Worm (Caenorhabditis elegans) whole organism, L4 larva: ENCODE data around the gene sru-2.

Experiments used
- F26F4.8 ChIP-seq: fragments of 200-800 bp; sonication (Bioruptor generic); conservative IDR thresholded peaks from 2 replicates; pipeline ENCODE4 v1.3.6; 2022; ENCODE audit warnings: missing genetic modification characterization, missing compliant biosample characterization
- R02D3.7 ChIP-seq: fragments of 150-350 bp; sonication (generic microtip); optimal IDR thresholded peaks from 3 replicates; lab custom pipeline; 2014; ENCODE audit warnings: missing biosample characterization, missing genetic modification characterization
- T20F7.1 ChIP-seq: fragments of 200-800 bp; sonication (Bioruptor generic); optimal IDR thresholded peaks from 2 replicates; lab custom pipeline; 2018; ENCODE audit warnings: mild to moderate bottlenecking, missing genetic modification characterization, missing compliant biosample characterization
- T26A8.4 ChIP-seq: fragments of 200-800 bp; sonication (Bioruptor generic); IDR thresholded peaks from 2 replicates; pipeline ENCODE4 v1.3.6; 2022; ENCODE audit warnings: missing genetic modification characterization, missing compliant biosample characterization
- ZK337.2 ChIP-seq: fragments of 200-800 bp; sonication (Bioruptor generic); IDR thresholded peaks from 2 replicates; pipeline ENCODE4 v1.3.6; 2022; ENCODE audit warnings: missing genetic modification reagents, missing genetic modification characterization, missing compliant biosample characterization
- aha-1 ChIP-seq: fragments of 150-350 bp; peaks from one replicate; lab custom pipeline; 2014; ENCODE audit warnings: missing biosample characterization, missing genetic modification characterization
- arid-1 ChIP-seq: fragments of 200-800 bp; sonication (Bioruptor generic); conservative IDR thresholded peaks from 2 replicates; pipeline ENCODE4 v1.3.6; 2022; ENCODE audit warnings: missing genetic modification reagents, missing genetic modification characterization, missing compliant biosample characterization
- ceh-32 ChIP-seq: sonication (generic microtip); optimal IDR thresholded peaks from 2 replicates; lab custom pipeline; 2016; ENCODE audit warnings: mild to moderate bottlenecking, missing genetic modification characterization, missing compliant biosample characterization; ENCODE audit not compliant: poor library complexity
- ceh-82 ChIP-seq: sonication (generic microtip); optimal IDR thresholded peaks from 2 replicates; lab custom pipeline; 2017; ENCODE audit warnings: missing biosample characterization, missing genetic modification characterization
- ces-1 ChIP-seq: fragments of 150-350 bp; sonication (generic microtip); optimal IDR thresholded peaks from 4 replicates; lab custom pipeline; 2014; ENCODE audit warnings: missing biosample characterization, missing genetic modification reagents, missing genetic modification characterization
- cey-2 ChIP-seq: sonication (generic microtip); optimal IDR thresholded peaks from 3 replicates; lab custom pipeline; 2017; ENCODE audit warnings: missing genetic modification characterization, mild to moderate bottlenecking, missing compliant biosample characterization, antibody characterized with exemption, borderline replicate concordance; ENCODE audit not compliant: insufficient read depth
- daf-8 ChIP-seq: fragments of 200-800 bp; sonication (Bioruptor generic); IDR thresholded peaks from 2 replicates; pipeline ENCODE4 v1.3.6; 2022; ENCODE audit warnings: missing genetic modification characterization, missing compliant biosample characterization
- dmd-6 ChIP-seq: fragments of 200-800 bp; sonication (Bioruptor generic); IDR thresholded peaks from 2 replicates; pipeline ENCODE4 v1.3.6; 2022; ENCODE audit warnings: missing genetic modification reagents, missing genetic modification characterization, missing compliant biosample characterization
- dpl-1 ChIP-seq: fragments of 150-350 bp; optimal IDR thresholded peaks from 2 replicates; lab custom pipeline; 2014; ENCODE audit warnings: missing biosample characterization, missing genetic modification reagents, missing genetic modification characterization
- dve-1 ChIP-seq: sonication (generic microtip); optimal IDR thresholded peaks from 2 replicates; lab custom pipeline; 2017; ENCODE audit warnings: antibody characterized with exemption, mild to moderate bottlenecking, missing genetic modification characterization, missing compliant biosample characterization; ENCODE audit not compliant: insufficient read depth
- egl-43 ChIP-seq: fragments of 200-800 bp; sonication (Bioruptor generic); IDR thresholded peaks from 2 replicates; pipeline ENCODE4 v1.3.6; 2022; ENCODE audit warnings: missing genetic modification reagents, missing genetic modification characterization, missing compliant biosample characterization
- fkh-10 ChIP-seq: fragments of 150-350 bp; optimal IDR thresholded peaks from 2 replicates; lab custom pipeline; 2014; ENCODE audit warnings: missing biosample characterization, missing genetic modification reagents, missing genetic modification characterization
- hlh-11 ChIP-seq: fragments of 200-800 bp; sonication (Bioruptor generic); optimal IDR thresholded peaks from 2 replicates; lab custom pipeline; 2018; ENCODE audit warnings: mild to moderate bottlenecking, missing genetic modification characterization, missing compliant biosample characterization
- hlh-30 ChIP-seq: sonication (generic microtip); optimal IDR thresholded peaks from 2 replicates; lab custom pipeline; 2017; ENCODE audit warnings: antibody characterized with exemption, mild to moderate bottlenecking, missing genetic modification characterization, missing compliant biosample characterization; ENCODE audit not compliant: insufficient read depth
- madf-5 ChIP-seq, 2 experiments: fragments of 200-800 bp; sonication (Bioruptor generic); IDR thresholded peaks; 2 replicates each; pipeline ENCODE4 v1.3.6; 2022; ENCODE audit warnings: missing compliant biosample characterization in 2 of 2, missing genetic modification characterization in 2 of 2
- mdl-1 ChIP-seq, 2 experiments: fragments of 150-350 bp in 1 of 2; sonication (generic microtip) in 1 of 2; optimal IDR thresholded peaks; 2 replicates each; lab custom pipeline; 2014 to 2017; ENCODE audit warnings: missing biosample characterization in 2 of 2, missing genetic modification characterization in 2 of 2
- mep-1 ChIP-seq: fragments of 150-350 bp; sonication (generic microtip); optimal IDR thresholded peaks from 3 replicates; lab custom pipeline; 2014; ENCODE audit warnings: missing biosample characterization, missing genetic modification characterization
- mes-2 ChIP-seq: sonication (generic microtip); optimal IDR thresholded peaks from 2 replicates; lab custom pipeline; 2016; ENCODE audit warnings: missing genotype, mild to moderate bottlenecking, missing genetic modification characterization, missing compliant biosample characterization; ENCODE audit not compliant: poor library complexity, severe bottlenecking
- mxl-3 ChIP-seq: fragments of 200-800 bp; sonication (Bioruptor generic); optimal IDR thresholded peaks from 2 replicates; lab custom pipeline; 2018; ENCODE audit warnings: mild to moderate bottlenecking, missing genetic modification characterization, missing compliant biosample characterization
- nhr-10 ChIP-seq: fragments of 150-350 bp; optimal IDR thresholded peaks from 2 replicates; lab custom pipeline; 2014; ENCODE audit warnings: missing biosample characterization, missing genetic modification characterization
- nhr-111 ChIP-seq: fragments of 200-800 bp; sonication (Bioruptor generic); optimal IDR thresholded peaks from 2 replicates; lab custom pipeline; 2018; ENCODE audit warnings: mild to moderate bottlenecking, missing genetic modification characterization, missing compliant biosample characterization
- nhr-237 ChIP-seq: sonication (generic microtip); optimal IDR thresholded peaks from 2 replicates; lab custom pipeline; 2017; ENCODE audit warnings: missing biosample characterization, missing genetic modification characterization
- nhr-25 ChIP-seq: sonication (generic microtip); optimal IDR thresholded peaks from 2 replicates; lab custom pipeline; 2017; ENCODE audit warnings: missing genetic modification characterization, mild to moderate bottlenecking, missing compliant biosample characterization, antibody characterized with exemption, moderate library complexity, borderline replicate concordance; ENCODE audit not compliant: insufficient read depth
- nhr-28 ChIP-seq: fragments of 150-350 bp; optimal IDR thresholded peaks from 2 replicates; lab custom pipeline; 2014; ENCODE audit warnings: missing biosample characterization, missing genetic modification characterization
- nhr-6 ChIP-seq: fragments of 150-350 bp; optimal IDR thresholded peaks from 2 replicates; lab custom pipeline; 2014; ENCODE audit warnings: missing biosample characterization, missing genetic modification characterization
- nhr-77 ChIP-seq: fragments of 150-350 bp; optimal IDR thresholded peaks from 2 replicates; lab custom pipeline; 2014; ENCODE audit warnings: missing biosample characterization, missing genetic modification characterization
- pqm-1 ChIP-seq: sonication (generic microtip); optimal IDR thresholded peaks from 2 replicates; lab custom pipeline; 2017; ENCODE audit warnings: missing biosample characterization, missing genetic modification characterization
- rbr-2 ChIP-seq: sonication (generic microtip); optimal IDR thresholded peaks from 2 replicates; lab custom pipeline; 2016; ENCODE audit warnings: missing genotype, missing genetic modification characterization, missing compliant biosample characterization
- saeg-2 ChIP-seq: fragments of 200-800 bp; sonication (Bioruptor generic); IDR thresholded peaks from 2 replicates; pipeline ENCODE4 v1.3.6; 2022; ENCODE audit warnings: missing genetic modification reagents, missing genetic modification characterization, missing compliant biosample characterization
- sdz-12 ChIP-seq: fragments of 200-800 bp; sonication (Bioruptor generic); optimal IDR thresholded peaks from 2 replicates; lab custom pipeline; 2018; ENCODE audit warnings: mild to moderate bottlenecking, missing genetic modification characterization, missing compliant biosample characterization
- set-16 ChIP-seq: fragments of 200-800 bp; sonication (Bioruptor generic); IDR thresholded peaks from 2 replicates; pipeline ENCODE4 v1.3.6; 2022; ENCODE audit warnings: missing genetic modification reagents, missing genetic modification characterization, missing compliant biosample characterization
- skn-1 ChIP-seq: fragments of 150-350 bp; optimal IDR thresholded peaks from 2 replicates; lab custom pipeline; 2014; ENCODE audit warnings: missing biosample characterization, missing genetic modification characterization
- snpc-1.2 ChIP-seq: fragments of 200-800 bp; sonication (Bioruptor generic); IDR thresholded peaks from 2 replicates; pipeline ENCODE4 v1.3.6; 2022; ENCODE audit warnings: missing genetic modification reagents, missing genetic modification characterization, missing compliant biosample characterization
- unc-130 ChIP-seq: sonication (generic microtip); optimal IDR thresholded peaks from 2 replicates; lab custom pipeline; 2016; ENCODE audit warnings: missing genetic modification reagents, missing genetic modification characterization, missing compliant biosample characterization
- unc-62 ChIP-seq, 3 experiments: fragments of 150-350 bp in 1 of 3; sonication (generic microtip); optimal IDR thresholded peaks in 2 of 3; peaks in 1 of 3; 1 replicate in 1 of 3; 2 replicates in 2 of 3; lab custom pipeline; 2014 to 2017; ENCODE audit warnings: missing biosample characterization in 3 of 3, missing genetic modification characterization in 3 of 3, missing genetic modification reagents in 3 of 3, missing genotype in 1 of 3
- zag-1 ChIP-seq: fragments of 150-350 bp; optimal IDR thresholded peaks from 2 replicates; lab custom pipeline; 2014; ENCODE audit warnings: missing biosample characterization, missing genetic modification characterization
- zfp-2 ChIP-seq: sonication (generic microtip); optimal IDR thresholded peaks from 2 replicates; lab custom pipeline; 2016; ENCODE audit warnings: mild to moderate bottlenecking, missing genetic modification characterization, missing compliant biosample characterization

Gene sru-2

ce11 chrIV:9534342-9534741 lies 48.3 kb downstream of the sru-2 start:
- TF ChIP-seq T20F7.1 (no peak), nhr-77 (peak; percentile 21), dpl-1 (GFP tag; lab: Kevin White, UChicago) (no peak), zfp-2 (tag; lab: Kevin White, UChicago) (no peak), hlh-11 (tag; lab: Kevin White, UChicago) (peak; percentile 32), mdl-1 (tag; optimal IDR thresholded peaks at IDR 0.05; lab: Kevin White, UChicago) (no peak), ZK337.2 (GFP tag; lab: Robert Waterston, UW) (no peak), unc-62 (GFP tag; optimal IDR thresholded peaks at IDR 0.05 in 1 of 2; lab: Kevin White, UChicago) (peak in 1 of 2 experiments; percentile 93), unc-62 (tag; optimal IDR thresholded peaks at IDR 0.05; lab: Kevin White, UChicago) (no peak), ceh-32 (no peak), sdz-12 (GFP tag; lab: Kevin White, UChicago) (no peak), fkh-10 (no peak), daf-8 (GFP tag; lab: Robert Waterston, UW) (no peak), nhr-111 (GFP tag; lab: Kevin White, UChicago) (no peak), ceh-82 (tag; lab: Kevin White, UChicago) (no peak), mep-1 (tag; lab: Kevin White, UChicago) (peak; percentile 58), nhr-25 (tag; lab: Kevin White, UChicago) (peak; percentile 49), arid-1 (no peak), dve-1 (tag; lab: Kevin White, UChicago) (peak; percentile 63), unc-130 (no peak), pqm-1 (tag; lab: Kevin White, UChicago) (no peak), cey-2 (tag; lab: Kevin White, UChicago) (no peak), mxl-3 (GFP tag; lab: Kevin White, UChicago) (peak; percentile 10), zag-1 (no peak), hlh-30 (tag; lab: Kevin White, UChicago) (peak; percentile 89), nhr-10 (tag; lab: Kevin White, UChicago) (no peak), nhr-28 (tag; lab: Kevin White, UChicago) (peak; percentile 59)

DNA sequence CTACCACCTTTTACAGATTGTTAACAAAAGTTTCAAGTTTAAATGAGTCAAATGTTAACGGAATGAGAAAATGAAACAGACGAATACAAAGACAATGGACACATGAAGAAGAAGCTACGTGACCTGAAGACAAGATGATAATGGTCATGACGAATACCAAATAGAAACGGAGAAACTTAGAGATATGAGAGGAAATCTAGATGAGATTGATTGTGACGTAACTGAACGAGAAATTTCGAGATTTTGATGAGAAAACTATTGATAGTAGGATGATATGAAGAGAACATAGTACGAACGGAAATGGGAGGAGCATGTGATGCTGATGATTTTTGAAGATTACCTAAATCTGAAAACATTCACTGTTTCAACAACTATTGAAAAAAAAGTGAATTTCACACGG lies 49.0 kb downstream of the sru-2 start:
- TF ChIP-seq mes-2 (tag; lab: Kevin White, UChicago), result no peak
- TF ChIP-seq T26A8.4, result no peak
- peak; percentile 63 for TF ChIP-seq nhr-28 (tag; lab: Kevin White, UChicago)
- TF ChIP-seq dve-1 (tag; lab: Kevin White, UChicago), result peak; percentile 22
- no peak for TF ChIP-seq saeg-2 (GFP tag; lab: Robert Waterston, UW)
- TF ChIP-seq R02D3.7 (tag; lab: Kevin White, UChicago), result no peak
- no peak for TF ChIP-seq nhr-237 (tag; lab: Kevin White, UChicago)
- no peak for TF ChIP-seq fkh-10
- TF ChIP-seq madf-5 (GFP tag; IDR thresholded peaks at IDR 0.05; lab: Robert Waterston, UW), result no peak
- no peak for TF ChIP-seq nhr-10 (tag; lab: Kevin White, UChicago)
- TF ChIP-seq skn-1, result no peak
- TF ChIP-seq F26F4.8 (GFP tag; lab: Robert Waterston, UW), result no peak
- TF ChIP-seq rbr-2, result no peak
- peak; percentile 63 for TF ChIP-seq hlh-30 (tag; lab: Kevin White, UChicago)
- TF ChIP-seq snpc-1.2, result no peak
- TF ChIP-seq dmd-6 (GFP tag; lab: Robert Waterston, UW), result peak; percentile 21; the same call in 1 of the 2 replicates
- no peak for TF ChIP-seq unc-62 (GFP tag; optimal IDR thresholded peaks at IDR 0.05 in 1 of 2; lab: Kevin White, UChicago)
- no peak for TF ChIP-seq unc-62 (tag; optimal IDR thresholded peaks at IDR 0.05; lab: Kevin White, UChicago)
- TF ChIP-seq nhr-6 (tag; lab: Kevin White, UChicago), result no peak
- no peak for TF ChIP-seq ZK337.2 (GFP tag; lab: Robert Waterston, UW)
- TF ChIP-seq hlh-11 (tag; lab: Kevin White, UChicago), result peak; percentile 37
- TF ChIP-seq set-16 (GFP tag; lab: Robert Waterston, UW), result no peak
- TF ChIP-seq egl-43 (GFP tag; lab: Robert Waterston, UW), result no peak
- no peak for TF ChIP-seq ces-1 (GFP tag; lab: Kevin White, UChicago)
- TF ChIP-seq aha-1 (tag; lab: Kevin White, UChicago), result peak; percentile 88
- no peak for TF ChIP-seq pqm-1 (tag; lab: Kevin White, UChicago)
- no peak for TF ChIP-seq nhr-111 (GFP tag; lab: Kevin White, UChicago)
- TF ChIP-seq mdl-1 (tag; optimal IDR thresholded peaks at IDR 0.05; lab: Kevin White, UChicago), result peak in 1 of 2 experiments; percentile 19
- no peak for TF ChIP-seq T20F7.1
